Fruit fly (Drosophila melanogaster): ENCODE results near the gene tgo.

The tgo gene

DNA sequence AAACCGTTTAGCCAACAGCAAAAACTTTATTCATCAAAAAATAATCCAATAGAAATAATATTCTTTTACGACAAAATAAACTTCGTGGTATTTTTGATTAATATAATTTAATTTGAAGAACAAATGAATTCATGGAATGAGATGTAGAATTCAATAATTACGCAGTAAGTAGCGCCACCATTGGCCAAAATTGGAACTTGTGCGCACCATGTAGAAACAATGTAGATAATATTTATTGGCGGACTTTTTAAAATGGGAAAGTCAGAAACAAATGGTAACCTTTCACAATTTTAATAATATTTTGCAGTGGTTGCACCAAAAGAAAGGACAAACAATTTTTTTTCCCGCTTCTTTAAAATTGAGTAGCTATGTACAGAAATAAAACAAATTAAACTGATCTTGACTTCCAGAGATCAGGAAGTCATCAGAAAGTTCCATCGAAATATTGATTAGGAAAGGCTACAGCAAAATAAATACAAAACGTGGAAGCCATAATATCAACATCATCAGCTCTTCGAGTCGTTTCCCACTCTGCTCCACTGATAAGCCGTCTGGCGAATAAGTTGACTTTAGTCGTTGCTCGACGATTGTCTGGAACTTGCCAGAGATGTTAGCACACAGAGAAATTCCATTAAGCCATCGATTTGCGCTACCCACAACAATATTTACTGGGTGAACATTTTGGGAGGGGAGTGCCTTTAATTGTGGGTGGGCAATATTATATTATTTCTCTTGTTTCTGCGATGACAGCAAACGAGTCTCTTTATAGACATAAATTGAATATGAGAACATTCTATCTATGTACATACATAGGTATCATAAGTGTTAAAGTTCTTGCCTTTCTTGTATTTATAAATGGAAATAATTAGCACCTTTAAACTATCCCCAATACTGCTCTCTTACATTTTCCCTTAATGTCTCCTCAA lies 39.7 kb downstream of the tgo start (continued):
- TF ChIP-seq CG7271 (tag; optimal IDR thresholded peaks at IDR 0.05), result no peak
- no peak for TF ChIP-seq Hr3 (GFP tag; optimal IDR thresholded peaks at IDR 0.05)
- peak; percentile 54 for TF ChIP-seq seq (GFP tag; IDR thresholded peaks at IDR 0.05)
- no peak for TF ChIP-seq CG4328 (GFP tag; optimal IDR thresholded peaks at IDR 0.05)
- no peak for TF ChIP-seq Oaz (GFP tag; IDR thresholded peaks at IDR 0.05)
- TF ChIP-seq H15 (GFP tag; IDR thresholded peaks at IDR 0.05), result 0 out of 3 replicates have a peak, but pooled peaks have one; percentile 6
- TF ChIP-seq CG17186 (GFP tag; optimal IDR thresholded peaks at IDR 0.05), result peak; percentile 33
- no peak for TF ChIP-seq CG8359 (GFP tag; optimal IDR thresholded peaks at IDR 0.05; ENCODE audit: borderline replicate concordance)
- no peak for TF ChIP-seq dati (GFP tag; IDR thresholded peaks at IDR 0.05)
- TF ChIP-seq nmo (GFP tag; optimal IDR thresholded peaks at IDR 0.05), result peak; percentile 35
- no peak for TF ChIP-seq CG11696 (GFP tag; IDR thresholded peaks at IDR 0.05)
- no peak for TF ChIP-seq gfzf (GFP tag; optimal IDR thresholded peaks at IDR 0.05)
- TF ChIP-seq CG12219 (GFP tag; optimal IDR thresholded peaks at IDR 0.05), result no peak
- TF ChIP-seq CG6272 (GFP tag; IDR thresholded peaks at IDR 0.05), result no peak
- TF ChIP-seq sens (GFP tag), result peak; percentile 53
- TF ChIP-seq CG10654 (GFP tag; optimal IDR thresholded peaks at IDR 0.05), result no peak
- peak; percentile 95 for TF ChIP-seq CG3163 (GFP tag; optimal IDR thresholded peaks at IDR 0.05)
- TF ChIP-seq en (GFP tag; optimal IDR thresholded peaks at IDR 0.05), result no peak
- TF ChIP-seq prd (optimal IDR thresholded peaks at IDR 0.05), result no peak
- no peak for TF ChIP-seq prd (GFP tag; IDR thresholded peaks at IDR 0.05)
- TF ChIP-seq CG12391 (tag; optimal IDR thresholded peaks at IDR 0.05), result peak; percentile 3
- no peak for TF ChIP-seq pros (GFP tag; optimal IDR thresholded peaks at IDR 0.05)
- TF ChIP-seq Lim3 (GFP tag; IDR thresholded peaks at IDR 0.05), result no peak
- TF ChIP-seq CG15073 (GFP tag; optimal IDR thresholded peaks at IDR 0.05), result no peak
- TF ChIP-seq CG2889 (GFP tag; IDR thresholded peaks at IDR 0.05), result no peak
- TF ChIP-seq Scr (GFP tag; IDR thresholded peaks at IDR 0.05; ENCODE audit: partially characterized antibody), result 0 out of 2 replicates have a peak, but pooled peaks have one; percentile 20
- no peak for TF ChIP-seq Kr (GFP tag; optimal IDR thresholded peaks at IDR 0.05)
- TF ChIP-seq Stat92E (GFP tag; optimal IDR thresholded peaks at IDR 0.05), result no peak
- TF ChIP-seq CG7357 (GFP tag; IDR thresholded peaks at IDR 0.05), result no peak
- no peak for TF ChIP-seq ap (GFP tag; IDR thresholded peaks at IDR 0.05)
- no peak for TF ChIP-seq vnd (GFP tag; IDR thresholded peaks at IDR 0.05; ENCODE audit: partially characterized antibody)
- no peak for TF ChIP-seq CG14050 (GFP tag; IDR thresholded peaks at IDR 0.05)
- TF ChIP-seq ase (GFP tag; IDR thresholded peaks at IDR 0.05), result no peak
- TF ChIP-seq CG13894 (tag; optimal IDR thresholded peaks at IDR 0.05), result peak; percentile 22
- peak; percentile 18 for TF ChIP-seq pfk (GFP tag; optimal IDR thresholded peaks at IDR 0.05)
- TF ChIP-seq CG2875 (GFP tag; optimal IDR thresholded peaks at IDR 0.05), result peak; percentile 48
- TF ChIP-seq Spps (tag; optimal IDR thresholded peaks at IDR 0.05), result no peak
- no peak for TF ChIP-seq CG7745 (tag; optimal IDR thresholded peaks at IDR 0.05)
- 0 out of 3 replicates have a peak, but pooled peaks have one; percentile 27 for TF ChIP-seq so (GFP tag; IDR thresholded peaks at IDR 0.05)
- no peak for TF ChIP-seq CG34376 (GFP tag; optimal IDR thresholded peaks at IDR 0.05)
- TF ChIP-seq CG17612 (GFP tag; IDR thresholded peaks at IDR 0.05), result no peak
- no peak for TF ChIP-seq usp (GFP tag; optimal IDR thresholded peaks at IDR 0.05)
- TF ChIP-seq CG4404 (GFP tag; IDR thresholded peaks at IDR 0.05), result no peak
- TF ChIP-seq CG2129 (GFP tag; IDR thresholded peaks at IDR 0.05; ENCODE audit: partially characterized antibody), result no peak
- TF ChIP-seq B-H2 (GFP tag; optimal IDR thresholded peaks at IDR 0.05), result no peak
- no peak for TF ChIP-seq CG5245 (GFP tag; optimal IDR thresholded peaks at IDR 0.05)
- peak; percentile 65 for TF ChIP-seq CG11504 (tag; optimal IDR thresholded peaks at IDR 0.05)
- no peak for TF ChIP-seq pb (GFP tag; optimal IDR thresholded peaks at IDR 0.05)
- peak; percentile 43 for TF ChIP-seq exex (tag; optimal IDR thresholded peaks at IDR 0.05)

All from whole organism, embryonic.